Worm (Caenorhabditis elegans) whole organism, L4/young adult: Measurements from ENCODE around the gene dhs-27.

Source experiments
- W03F9.2 ChIP-seq: fragments of 150-350 bp; optimal IDR thresholded peaks from 2 replicates; lab custom pipeline; 2014; ENCODE audit warnings: missing biosample characterization, missing genetic modification characterization
- dao-5 ChIP-seq: sonication (generic microtip); optimal IDR thresholded peaks from 2 replicates; lab custom pipeline; 2016; ENCODE audit warnings: missing genotype, missing genetic modification characterization, moderate library complexity, missing compliant biosample characterization
- him-1 ChIP-seq: sonication (generic microtip); optimal IDR thresholded peaks from 2 replicates; lab custom pipeline; 2016; ENCODE audit warnings: missing genotype, missing genetic modification reagents, missing genetic modification characterization, missing compliant biosample characterization

Gene dhs-27

DNA sequence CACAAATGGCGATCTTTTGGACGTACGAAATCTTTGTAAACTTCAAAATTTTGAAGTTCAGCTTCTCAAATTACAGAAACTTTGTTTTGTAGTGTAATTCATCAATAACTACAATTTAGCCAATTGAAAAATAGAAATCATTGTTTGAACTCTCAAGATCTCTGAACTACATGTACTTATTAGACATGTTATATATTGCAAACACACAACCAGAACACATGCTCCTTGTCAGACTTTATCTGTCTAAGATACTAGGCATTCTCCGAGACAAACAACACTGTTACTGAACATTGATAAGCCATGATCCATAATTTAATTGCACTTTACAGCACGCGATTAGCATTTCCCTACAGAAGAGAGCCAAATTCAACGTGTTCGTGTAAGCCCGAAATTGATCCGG, 10.0 kb upstream of the dhs-27 start, which contains the start of gene ZK813.6:
ZK813.6 (plus strand) TSS at position 301 of the 400 bp plus-strand sequence.
- TF ChIP-seq W03F9.2 (no peak), him-1 (tag; lab: Kevin White, UChicago) (no peak), dao-5 (tag; lab: Kevin White, UChicago) (no peak)

DNA sequence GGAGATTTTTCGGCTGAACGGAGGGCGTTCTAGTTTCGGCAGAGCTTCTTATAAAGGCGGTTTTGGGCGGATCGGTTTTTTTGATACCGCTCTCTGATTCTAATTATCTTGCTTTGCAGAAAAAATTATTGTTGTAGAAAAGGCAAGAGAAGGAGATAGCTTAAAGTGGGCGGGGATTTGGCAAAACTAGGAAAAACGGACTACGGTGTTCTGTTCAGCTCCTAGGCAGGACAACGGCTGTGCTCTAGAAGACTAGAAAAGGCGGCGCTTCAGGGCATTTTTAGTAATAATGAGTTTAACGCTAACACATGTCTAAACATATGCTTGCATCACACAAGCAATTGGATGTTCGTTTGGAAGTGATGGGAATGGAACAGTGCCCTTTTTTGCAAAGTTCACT, 4.6 kb upstream of the dhs-27 start, which contains the start of gene C04F6.7:
C04F6.7 (minus strand) TSS at position 101 of the 400 bp plus-strand sequence.
- no peak for TF ChIP-seq dao-5 (tag; lab: Kevin White, UChicago)
- TF ChIP-seq him-1 (tag; lab: Kevin White, UChicago), result no peak
- TF ChIP-seq W03F9.2, result no peak

DNA sequence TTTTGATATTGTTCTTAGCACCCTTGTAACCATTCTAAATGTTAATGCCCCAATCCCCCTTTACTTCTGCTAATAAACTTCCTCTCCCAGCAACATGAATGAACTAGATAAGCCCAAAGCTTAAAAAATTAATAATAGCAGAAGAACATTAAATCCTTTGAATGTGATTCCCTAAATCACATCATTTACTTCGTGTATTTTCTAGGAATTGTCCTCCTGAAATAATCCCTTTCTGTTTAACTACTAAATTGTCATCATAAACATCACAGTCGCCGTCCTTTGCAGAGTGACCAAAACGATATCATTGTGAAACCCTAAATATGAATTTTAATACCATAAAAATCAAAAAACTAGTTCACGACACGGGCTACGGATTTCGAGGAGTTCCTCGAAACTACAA, 1.6 kb upstream of the dhs-27 start:
- TF ChIP-seq him-1 (tag; lab: Kevin White, UChicago) (no peak), W03F9.2 (no peak), dao-5 (tag; lab: Kevin White, UChicago) (no peak)

DNA sequence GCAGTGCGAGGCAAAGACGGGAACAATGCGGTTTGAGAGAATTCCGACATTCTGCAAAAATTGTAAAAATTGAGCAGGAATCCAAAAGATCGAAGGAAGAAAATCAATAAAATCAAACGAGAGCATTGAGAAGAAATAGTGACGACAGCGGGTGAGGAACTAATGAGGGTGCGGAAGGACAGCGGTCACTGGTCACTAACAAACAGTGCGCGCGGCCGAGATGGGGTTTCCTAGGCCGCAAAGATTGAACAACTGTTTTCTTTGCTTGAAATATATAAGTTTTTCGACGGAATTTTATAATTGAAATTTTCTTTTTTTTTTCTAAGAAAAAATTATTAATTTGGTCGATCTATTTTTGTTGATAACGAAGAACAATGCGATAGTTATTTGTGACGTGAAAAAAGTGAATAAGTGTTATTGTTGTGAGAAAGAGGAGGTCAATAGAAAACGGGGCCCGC, 2.9 kb downstream of the dhs-27 start, which contains the start of gene unc-78:
unc-78 (minus strand) TSS at position 51 of the 458 bp plus-strand sequence.
- TF ChIP-seq dao-5 (tag; lab: Kevin White, UChicago), result no peak
- no peak for TF ChIP-seq him-1 (tag; lab: Kevin White, UChicago)
- no peak for TF ChIP-seq W03F9.2

DNA sequence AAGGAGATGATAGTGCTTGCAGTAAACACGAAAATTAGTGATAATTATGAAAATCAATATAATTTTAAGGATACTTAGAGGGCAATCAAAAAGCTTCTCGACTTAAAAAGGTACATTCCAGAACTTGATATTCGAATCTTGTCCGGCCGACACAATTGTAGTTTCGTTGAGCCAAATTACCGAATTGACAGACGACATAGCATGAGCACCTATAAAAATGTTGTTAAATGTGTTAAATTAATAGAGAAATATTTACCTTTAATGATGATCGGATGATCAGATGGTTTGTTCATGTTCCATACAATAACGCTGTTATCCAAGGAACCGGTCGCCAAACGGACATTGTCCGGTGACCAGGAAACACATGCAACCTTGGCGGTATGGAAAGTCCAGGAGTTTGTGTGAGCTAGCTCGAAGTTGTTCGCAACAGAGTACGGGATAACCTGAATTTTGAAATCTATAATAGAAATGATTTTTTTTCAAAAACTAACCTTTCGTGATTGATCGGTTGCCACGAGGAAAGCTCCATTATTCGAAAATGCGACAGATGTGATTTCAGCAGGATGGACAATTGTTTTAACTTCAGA, 5.7 kb downstream of the dhs-27 start:
- no peak for TF ChIP-seq W03F9.2
- no peak for TF ChIP-seq dao-5 (tag; lab: Kevin White, UChicago)
- TF ChIP-seq him-1 (tag; lab: Kevin White, UChicago), result no peak

DNA sequence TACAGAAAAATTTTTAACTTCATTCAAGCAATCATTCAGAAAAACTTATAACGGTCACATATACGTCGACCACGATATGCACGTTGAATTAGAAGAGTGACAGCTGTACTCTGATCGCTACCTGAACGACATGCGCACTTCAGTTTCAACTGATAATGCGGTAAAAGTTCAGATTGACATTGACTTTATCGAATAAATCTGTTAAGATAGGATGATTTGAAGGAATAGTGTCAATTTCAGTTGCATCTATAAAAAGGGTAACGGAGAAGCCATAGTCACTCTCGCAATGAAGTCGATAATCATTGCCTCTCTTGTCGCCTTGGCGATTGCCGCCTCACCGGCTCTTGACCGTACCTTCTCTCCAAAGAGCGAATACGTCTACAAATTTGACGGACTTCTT, 11.3 kb downstream of the dhs-27 start, which contains the start of gene vit-5:
vit-5 (plus strand) TSS at position 277 of the 400 bp plus-strand sequence.
- no peak for TF ChIP-seq W03F9.2
- no peak for TF ChIP-seq dao-5 (tag; lab: Kevin White, UChicago)
- TF ChIP-seq him-1 (tag; lab: Kevin White, UChicago), result no peak

DNA sequence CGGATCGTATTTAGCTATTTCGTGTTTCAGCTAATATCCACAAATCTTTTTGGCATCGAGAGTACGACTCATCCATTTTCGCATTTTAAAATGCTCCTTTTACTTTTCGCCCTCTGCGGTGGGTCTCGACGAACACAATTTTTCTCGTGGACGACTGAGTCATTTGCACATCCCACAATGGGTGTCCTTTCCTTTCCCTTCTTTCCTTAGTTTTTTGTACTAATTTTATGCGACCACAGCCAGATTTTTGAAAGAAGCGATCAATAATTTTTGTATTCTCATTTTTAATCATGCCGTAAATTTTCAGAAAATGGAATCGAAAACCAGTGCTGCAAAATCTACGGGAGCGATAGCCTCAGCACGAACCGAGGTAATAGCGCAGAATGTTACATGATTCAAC, 12.8 kb downstream of the dhs-27 start, which contains the start of gene C04F6.9:
C04F6.9 (plus strand) TSS at position 301 of the 400 bp plus-strand sequence.
- TF ChIP-seq dao-5 (tag; lab: Kevin White, UChicago) (no peak), him-1 (tag; lab: Kevin White, UChicago) (no peak), W03F9.2 (no peak)

DNA sequence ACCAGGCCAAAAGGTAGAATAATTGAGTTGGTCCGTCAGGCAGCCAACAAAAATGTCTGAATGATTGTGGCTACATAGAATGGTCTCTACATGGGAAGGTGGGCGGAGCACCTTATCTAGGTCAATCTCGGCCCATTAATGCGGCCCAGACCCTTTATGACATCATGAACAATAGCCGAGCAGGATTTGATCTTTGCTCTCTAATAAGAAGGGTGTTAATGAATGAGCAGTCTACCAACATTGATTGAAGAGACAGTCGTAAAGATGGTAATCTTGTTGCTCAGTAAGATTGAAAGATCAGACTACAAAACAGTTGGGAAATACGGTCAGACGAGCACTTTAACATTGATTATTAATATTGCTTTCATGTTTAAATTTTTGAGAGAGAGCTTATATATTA, 14.1 kb downstream of the dhs-27 start:
- TF ChIP-seq dao-5 (tag; lab: Kevin White, UChicago), result no peak

DNA sequence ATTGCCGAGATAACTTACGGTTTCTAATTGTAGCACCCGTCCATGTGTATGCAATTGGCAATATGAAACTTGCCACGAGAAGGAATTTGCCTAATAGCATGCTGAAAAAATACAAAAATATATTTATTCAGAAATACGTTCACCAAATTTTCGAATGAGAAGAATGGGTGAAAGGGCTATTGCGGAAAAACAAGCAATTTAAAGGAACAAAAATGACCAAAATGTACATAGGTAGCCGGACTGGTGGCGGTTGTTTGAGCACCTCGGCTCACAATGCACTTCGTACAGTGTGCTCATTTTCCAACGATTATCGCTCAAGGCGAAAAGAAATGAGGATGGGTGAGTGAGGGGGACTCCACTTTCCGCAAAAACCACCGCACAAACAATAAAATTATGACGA, 14.6 kb downstream of the dhs-27 start, which contains the start of gene cht-1:
cht-1 (minus strand) TSS at position 101 of the 400 bp plus-strand sequence.
- TF ChIP-seq W03F9.2 (no peak), dao-5 (tag; lab: Kevin White, UChicago) (no peak), him-1 (tag; lab: Kevin White, UChicago) (no peak)

DNA sequence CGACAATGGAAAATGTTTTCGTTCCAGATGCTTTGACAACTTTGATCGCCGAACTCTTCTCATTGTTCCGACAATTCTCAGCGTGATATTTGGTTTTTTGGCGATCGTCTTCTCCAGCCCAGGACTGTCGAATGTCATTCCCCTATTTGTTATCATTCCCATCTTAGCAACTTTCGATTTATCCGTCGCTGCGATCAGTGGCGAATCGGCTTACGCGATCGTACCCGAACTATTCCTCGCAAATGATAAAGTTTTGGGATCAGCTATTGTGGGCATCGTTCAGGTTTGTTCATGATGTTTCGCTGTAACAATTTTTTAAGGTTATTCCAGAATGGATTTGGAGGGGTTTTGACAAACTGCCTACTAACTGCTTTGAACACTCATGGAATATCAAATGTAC, 17.8 kb downstream of the dhs-27 start:
- TF ChIP-seq him-1 (tag; lab: Kevin White, UChicago) (no peak), W03F9.2 (no peak), dao-5 (tag; lab: Kevin White, UChicago) (no peak)

DNA sequence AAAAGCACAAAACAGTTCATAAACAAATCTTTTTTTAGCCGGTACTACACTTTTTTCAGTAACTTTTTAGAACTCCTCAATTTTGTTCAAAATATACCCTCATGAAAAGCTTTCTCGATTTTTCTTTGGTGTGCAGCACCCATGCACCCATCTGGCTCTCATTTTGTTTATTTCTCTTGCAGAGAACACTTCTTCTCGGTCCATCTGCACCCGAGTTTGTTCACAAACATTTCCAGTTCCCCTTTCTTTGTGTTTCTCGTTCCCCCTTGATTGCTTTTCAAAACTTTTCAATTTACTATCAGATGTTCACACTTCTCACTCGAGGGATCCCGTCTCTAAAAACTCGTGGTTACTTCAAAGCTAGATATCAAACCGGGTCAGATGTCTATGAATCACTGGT, 20.9 kb downstream of the dhs-27 start, which contains the start of gene slcf-2:
slcf-2 (plus strand) TSS at position 301 of the 400 bp plus-strand sequence.
- no peak for TF ChIP-seq W03F9.2

DNA sequence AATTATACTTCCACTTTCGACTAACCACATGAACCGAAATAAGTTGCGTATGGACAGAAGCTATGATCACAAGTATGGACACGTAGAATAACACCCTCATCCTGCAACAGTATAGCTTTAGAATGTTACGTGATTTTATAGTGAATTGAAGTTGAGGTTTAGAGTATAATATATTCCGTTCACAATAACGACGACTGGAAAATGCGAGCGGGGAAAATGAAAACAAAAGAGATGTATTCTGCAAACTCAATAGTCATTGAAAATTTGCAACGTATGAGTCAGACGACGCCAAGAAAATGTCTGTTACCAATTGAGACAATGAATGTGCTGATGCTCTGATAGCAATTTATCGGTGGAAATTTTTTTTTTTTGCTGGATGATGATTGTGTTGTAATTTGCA, 29.1 kb downstream of the dhs-27 start, which contains the start of gene acp-1:
acp-1 (minus strand) TSS at position 101 of the 400 bp plus-strand sequence.
- no peak for TF ChIP-seq him-1 (tag; lab: Kevin White, UChicago)
- TF ChIP-seq W03F9.2, result no peak
- no peak for TF ChIP-seq dao-5 (tag; lab: Kevin White, UChicago)

DNA sequence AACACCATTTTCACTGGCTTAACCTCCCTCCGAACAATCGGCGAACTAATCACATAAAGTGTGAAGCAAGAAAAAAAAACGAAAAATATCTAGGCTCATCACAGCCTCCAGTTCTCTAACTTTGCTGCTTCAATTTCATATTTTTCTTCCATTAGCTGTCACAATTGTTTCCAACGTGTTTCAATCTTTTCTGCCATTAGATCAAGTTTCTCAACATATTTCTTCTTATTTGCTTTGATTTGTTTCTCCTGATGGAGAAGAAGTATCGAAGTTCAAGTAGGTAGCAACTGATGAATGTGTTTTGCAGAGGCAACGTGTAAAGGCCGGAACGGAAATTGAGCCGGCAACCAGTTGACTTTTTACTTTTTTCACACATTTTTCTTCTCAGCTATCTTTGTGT, 34.3 kb downstream of the dhs-27 start, which contains the start of gene ZK563.7:
ZK563.7 (plus strand) TSS at position 301 of the 400 bp plus-strand sequence.
- TF ChIP-seq him-1 (tag; lab: Kevin White, UChicago) (no peak), dao-5 (tag; lab: Kevin White, UChicago) (no peak), W03F9.2 (no peak)

DNA sequence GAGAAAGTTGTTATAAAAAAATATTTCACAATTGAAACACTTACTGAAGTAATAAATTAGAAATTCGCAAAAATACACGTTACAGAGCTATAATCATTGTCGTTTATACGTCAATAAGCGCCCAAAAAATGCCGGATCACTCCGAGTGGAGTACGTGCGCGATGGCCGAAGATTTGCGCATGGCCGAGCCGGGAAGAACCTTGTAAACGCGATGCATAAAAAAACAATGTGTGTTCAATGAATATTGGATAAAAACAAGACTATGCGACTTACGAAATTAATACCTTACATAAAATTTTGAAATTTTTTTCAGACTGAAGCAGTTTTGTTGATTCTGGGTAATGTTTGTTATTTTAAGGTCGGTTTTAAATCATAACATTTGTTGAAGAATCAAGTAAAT, 35.4 kb downstream of the dhs-27 start, which contains the start of gene sorf-1:
sorf-1 (minus strand) TSS at position 135 of the 400 bp plus-strand sequence.
- TF ChIP-seq him-1 (tag; lab: Kevin White, UChicago), result no peak
- TF ChIP-seq dao-5 (tag; lab: Kevin White, UChicago), result no peak
- no peak for TF ChIP-seq W03F9.2
